Worm (Caenorhabditis elegans) whole organism, mixed stage, embryonic: Measurements from ENCODE around the gene C29H12.2.

Experiments
- blmp-1 ChIP-seq: fragments of 150-350 bp; optimal IDR thresholded peaks from 2 replicates; lab custom pipeline; 2014; ENCODE audit warnings: missing biosample characterization, missing genetic modification characterization
- drap-1 ChIP-seq: fragments of 200-800 bp; sonication (Bioruptor generic); optimal IDR thresholded peaks from 3 replicates; lab custom pipeline; 2018; ENCODE audit warnings: mild to moderate bottlenecking, missing genetic modification characterization, missing compliant biosample characterization
- mab-5 ChIP-seq: fragments of 150-350 bp; optimal IDR thresholded peaks from 2 replicates; lab custom pipeline; 2014; ENCODE audit warnings: missing biosample characterization, missing genetic modification characterization
- nhr-28 ChIP-seq: fragments of 150-350 bp; optimal IDR thresholded peaks from 2 replicates; lab custom pipeline; 2014; ENCODE audit warnings: missing biosample characterization, missing genetic modification characterization
- nhr-76 ChIP-seq: sonication (generic microtip); optimal IDR thresholded peaks from 2 replicates; lab custom pipeline; 2017; ENCODE audit warnings: missing biosample characterization, missing genetic modification characterization

ce11 chrII:6107773-6108172, 15.8 kb upstream of the C29H12.2 start:
- TF ChIP-seq nhr-28 (tag; lab: Kevin White, UChicago): no peak
- TF ChIP-seq mab-5 (tag; lab: Kevin White, UChicago): no peak
- no peak for TF ChIP-seq nhr-76
- no peak for TF ChIP-seq drap-1 (GFP tag; lab: Kevin White, UChicago)
- TF ChIP-seq blmp-1 (tag; lab: Kevin White, UChicago): no peak
